Fruit fly (Drosophila melanogaster): ENCODE data around the gene Nrt.
A peak's percentile ranks its signal among the peaks of the same experiment; 100 is the strongest.

Gene Nrt

DNA sequence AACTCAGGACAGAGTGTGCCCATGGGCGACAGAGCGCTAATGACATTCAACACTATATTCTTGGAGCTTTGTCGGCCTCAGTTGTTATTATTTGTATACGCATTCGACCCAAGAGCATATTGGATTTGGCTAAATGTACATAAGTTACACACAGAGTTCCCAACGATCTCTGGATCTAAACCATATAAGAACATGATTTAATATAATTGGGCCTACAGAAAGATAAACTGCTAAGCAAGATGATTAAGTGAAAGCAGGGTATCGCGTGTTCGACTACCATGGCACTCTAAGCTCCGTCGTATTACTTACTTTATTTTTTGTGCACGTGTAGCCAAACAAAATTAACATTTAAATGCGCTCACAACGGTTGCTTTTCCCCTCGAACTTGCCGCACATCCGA, 5.6 kb upstream of the Nrt start (continued):
- no peak for TF ChIP-seq lov (optimal IDR thresholded peaks at IDR 0.05)
- no peak for TF ChIP-seq lov (GFP tag; IDR thresholded peaks at IDR 0.05)
- TF ChIP-seq insv (GFP tag; optimal IDR thresholded peaks at IDR 0.05) = no peak
- TF ChIP-seq NFAT (GFP tag; IDR thresholded peaks at IDR 0.05) = no peak
- TF ChIP-seq CG16813 (GFP tag; IDR thresholded peaks at IDR 0.05; ENCODE audit: partially characterized antibody) = no peak
- TF ChIP-seq Elba2 (GFP tag; optimal IDR thresholded peaks at IDR 0.05) = no peak
- no peak for TF ChIP-seq Atf3 (GFP tag; optimal IDR thresholded peaks at IDR 0.05)
- TF ChIP-seq cwo (GFP tag; optimal IDR thresholded peaks at IDR 0.05) = peak; percentile 17
- TF ChIP-seq cato (GFP tag; optimal IDR thresholded peaks at IDR 0.05; ENCODE audit: borderline replicate concordance) = no peak
- TF ChIP-seq tio (GFP tag; optimal IDR thresholded peaks at IDR 0.05) = peak; percentile 23
- no peak for TF ChIP-seq Atf6 (GFP tag; IDR thresholded peaks at IDR 0.05)
- TF ChIP-seq CG7357 (GFP tag; IDR thresholded peaks at IDR 0.05) = no peak
- TF ChIP-seq CG14965 (GFP tag; optimal IDR thresholded peaks at IDR 0.05; ENCODE audit: borderline replicate concordance) = no peak
- TF ChIP-seq Gsc (GFP tag; IDR thresholded peaks at IDR 0.05) = no peak
- TF ChIP-seq CG7987 (GFP tag; optimal IDR thresholded peaks at IDR 0.05) = no peak
- TF ChIP-seq Aef1 (GFP tag; IDR thresholded peaks at IDR 0.05) = no peak
- no peak for TF ChIP-seq sd (tag; optimal IDR thresholded peaks at IDR 0.05)
- peak; percentile 39 for TF ChIP-seq CG2678 (tag; optimal IDR thresholded peaks at IDR 0.05)
- no peak for TF ChIP-seq cas (GFP tag; IDR thresholded peaks at IDR 0.05)
- TF ChIP-seq unpg (GFP tag; optimal IDR thresholded peaks at IDR 0.05) = peak; percentile 46
- no peak for TF ChIP-seq shn (GFP tag; optimal IDR thresholded peaks at IDR 0.05)
- TF ChIP-seq CG3163 (GFP tag; optimal IDR thresholded peaks at IDR 0.05) = no peak
- TF ChIP-seq CG32767 (GFP tag; IDR thresholded peaks at IDR 0.05) = no peak
- TF ChIP-seq CG7963 (GFP tag; IDR thresholded peaks at IDR 0.05; ENCODE audit: partially characterized antibody) = no peak
- peak; percentile 6 for TF ChIP-seq CG8944 (GFP tag; optimal IDR thresholded peaks at IDR 0.05)
- no peak for TF ChIP-seq CG6683 (GFP tag; optimal IDR thresholded peaks at IDR 0.05)
- no peak for TF ChIP-seq tup (GFP tag; optimal IDR thresholded peaks at IDR 0.05)
- no peak for TF ChIP-seq dati (GFP tag; IDR thresholded peaks at IDR 0.05)
- TF ChIP-seq CG13894 (tag; optimal IDR thresholded peaks at IDR 0.05) = peak; percentile 13
- no peak for TF ChIP-seq CG1529 (GFP tag; optimal IDR thresholded peaks at IDR 0.05)
- no peak for TF ChIP-seq zen (tag; optimal IDR thresholded peaks at IDR 0.05)
- TF ChIP-seq CG17612 (GFP tag; IDR thresholded peaks at IDR 0.05) = no peak
- no peak for TF ChIP-seq Dip2 (GFP tag; IDR thresholded peaks at IDR 0.05)
- TF ChIP-seq zf30C (GFP tag; optimal IDR thresholded peaks at IDR 0.05) = no peak
- no peak for TF ChIP-seq run (tag; optimal IDR thresholded peaks at IDR 0.05)
- TF ChIP-seq bab2 (GFP tag; optimal IDR thresholded peaks at IDR 0.05) = peak; percentile 21
- TF ChIP-seq sob (GFP tag; IDR thresholded peaks at IDR 0.05) = no peak
- TF ChIP-seq croc (GFP tag; conservative IDR thresholded peaks at IDR 0.05) = no peak; the same call in 2 of the 3 replicates
- no peak for TF ChIP-seq CG6689 (GFP tag; IDR thresholded peaks at IDR 0.05)
- TF ChIP-seq hbn (GFP tag; IDR thresholded peaks at IDR 0.05; ENCODE audit: partially characterized antibody) = no peak
- TF ChIP-seq CG12155 (GFP tag; optimal IDR thresholded peaks at IDR 0.05) = no peak
- no peak for TF ChIP-seq vfl (GFP tag; optimal IDR thresholded peaks at IDR 0.05)
- TF ChIP-seq Sox100B (GFP tag; optimal IDR thresholded peaks at IDR 0.05) = no peak
- TF ChIP-seq Dfd (GFP tag; optimal IDR thresholded peaks at IDR 0.05) = no peak
- peak; percentile 9 for TF ChIP-seq bcd (GFP tag; optimal IDR thresholded peaks at IDR 0.05)
- no peak for TF ChIP-seq odd (GFP tag; optimal IDR thresholded peaks at IDR 0.05)
- TF ChIP-seq crp (GFP tag; optimal IDR thresholded peaks at IDR 0.05) = no peak
- peak; percentile 30 for TF ChIP-seq jumu (GFP tag; optimal IDR thresholded peaks at IDR 0.05)
- TF ChIP-seq Deaf1 (tag; optimal IDR thresholded peaks at IDR 0.05) = no peak
- TF ChIP-seq CG17186 (GFP tag; optimal IDR thresholded peaks at IDR 0.05) = no peak
- no peak for TF ChIP-seq NC2β (GFP tag; optimal IDR thresholded peaks at IDR 0.05)
- TF ChIP-seq Drgx (GFP tag; IDR thresholded peaks at IDR 0.05) = no peak

Data from whole organism, embryonic.